Worm (Caenorhabditis elegans) whole organism, midembryonic: ENCODE data around the gene rpac-40.

Source experiments
- cog-1 ChIP-seq: sonication (generic microtip); optimal IDR thresholded peaks from 2 replicates; lab custom pipeline; 2016; ENCODE audit warnings: missing genetic modification characterization, missing compliant biosample characterization
- flt-1 ChIP-seq: fragments of 200-800 bp; sonication (Bioruptor generic); IDR thresholded peaks from 2 replicates; pipeline ENCODE4 v1.3.6; 2022; ENCODE audit warnings: missing genetic modification characterization, missing compliant biosample characterization
- med-1 ChIP-seq: sonication (generic microtip); optimal IDR thresholded peaks from 2 replicates; lab custom pipeline; 2017; ENCODE audit warnings: missing genetic modification characterization, mild to moderate bottlenecking, missing compliant biosample characterization, antibody characterized with exemption, missing genetic modification reagents; ENCODE audit not compliant: insufficient read depth
- ztf-23 ChIP-seq: fragments of 200-800 bp; sonication (Bioruptor generic); IDR thresholded peaks from 2 replicates; pipeline ENCODE4 v1.3.6; 2022; ENCODE audit warnings: missing genetic modification reagents, missing genetic modification characterization, missing compliant biosample characterization

- TF ChIP-seq med-1 (GFP tag; lab: Kevin White, UChicago) (no peak), ztf-23 (GFP tag; lab: Robert Waterston, UW) (no peak), cog-1 (tag; lab: Kevin White, UChicago) (no peak), flt-1 (GFP tag; lab: Robert Waterston, UW) (no peak)
These were observed 12.2 kb downstream of the rpac-40 start for ce11 chrV:4211521-4211920.
